In the genomic region with DNA sequence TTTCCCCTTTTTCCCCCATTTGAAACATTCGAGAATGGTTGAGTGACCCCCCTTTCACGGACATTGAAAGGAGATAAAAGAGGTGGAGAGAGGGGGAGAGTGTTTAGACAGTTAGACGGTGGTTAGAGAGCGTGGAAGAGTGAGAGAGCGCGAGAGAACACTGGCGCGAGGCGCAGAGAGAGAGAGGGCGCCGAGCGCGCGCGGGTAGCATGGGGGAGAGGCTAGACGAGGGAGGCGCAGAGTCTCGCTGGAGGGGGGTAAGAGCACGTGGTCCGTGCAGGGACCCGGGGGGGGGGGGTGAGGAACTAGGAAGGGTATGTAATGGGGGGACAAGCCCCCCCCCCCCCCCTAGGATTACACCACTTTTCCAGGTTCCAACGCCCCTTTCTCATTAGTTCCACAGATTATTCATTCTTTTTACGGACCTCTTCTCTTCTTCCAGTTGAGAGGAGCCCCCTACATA, we compare ENCODE assay signal across 2 worm cellular contexts.
TF ChIP-seq lines count a peak whose summit lies in the region.

No protein-coding gene starts in this region.

TF ChIP-seq in whole organism, L1 larva, 84 proteins besides CTCF, POLR2A, EP300 and RAD21 (continued from another document):
- TF ChIP-seq nhr-77 (tag; optimal IDR thresholded peaks at IDR 0.05; lab: Kevin White, UChicago), result peak; percentile 85
- TF ChIP-seq zip-4 (GFP tag; optimal IDR thresholded peaks at IDR 0.05; lab: Kevin White, UChicago), result peak; percentile 91
- TF ChIP-seq jun-1 (tag; optimal IDR thresholded peaks at IDR 0.05; lab: Kevin White, UChicago), result peak; percentile 98
- peak; percentile 72 for TF ChIP-seq C04F5.9 (tag; optimal IDR thresholded peaks at IDR 0.05; lab: Kevin White, UChicago)
- peak; percentile 85 for TF ChIP-seq efl-3 (GFP tag; optimal IDR thresholded peaks at IDR 0.05; lab: Kevin White, UChicago)
- peak; percentile 85 for TF ChIP-seq dsc-1 (tag; optimal IDR thresholded peaks at IDR 0.05; lab: Kevin White, UChicago)
- peak; percentile 95 for TF ChIP-seq isw-1 (GFP tag; IDR thresholded peaks at IDR 0.05; lab: Robert Waterston, UW)
- peak; percentile 89 for TF ChIP-seq egl-27 (tag; optimal IDR thresholded peaks at IDR 0.05; lab: Kevin White, UChicago)
- TF ChIP-seq nhr-47 (tag; optimal IDR thresholded peaks at IDR 0.05; lab: Kevin White, UChicago), result peak; percentile 98
- TF ChIP-seq swsn-7 (tag; optimal IDR thresholded peaks at IDR 0.05; lab: Kevin White, UChicago), result peak; percentile 98
- TF ChIP-seq nhr-85 (tag; lab: Kevin White, UChicago), result peak; percentile 100
- TF ChIP-seq tlp-1 (tag; optimal IDR thresholded peaks at IDR 0.05; lab: Kevin White, UChicago), result no peak
- TF ChIP-seq aly-2 (tag; optimal IDR thresholded peaks at IDR 0.05; lab: Kevin White, UChicago), result no peak
- TF ChIP-seq unc-98 (GFP tag; IDR thresholded peaks at IDR 0.05; lab: Robert Waterston, UW), result peak; percentile 79; the same call in 1 of the 2 replicates
- peak; percentile 89 to 99 for TF ChIP-seq mdl-1 (tag; optimal IDR thresholded peaks at IDR 0.05; lab: Kevin White, UChicago)
- TF ChIP-seq unc-130 (tag; optimal IDR thresholded peaks at IDR 0.05; lab: Kevin White, UChicago), result peak; percentile 71
- peak; percentile 99 for TF ChIP-seq nhr-71 (tag; optimal IDR thresholded peaks at IDR 0.05; lab: Kevin White, UChicago)
- TF ChIP-seq sup-37 (GFP tag; optimal IDR thresholded peaks at IDR 0.05; lab: Kevin White, UChicago), result peak; percentile 93
- peak; percentile 94 for TF ChIP-seq lin-13 (GFP tag; optimal IDR thresholded peaks at IDR 0.05; lab: Kevin White, UChicago)
- peak; percentile 63 for TF ChIP-seq nhr-84 (tag; optimal IDR thresholded peaks at IDR 0.05; lab: Kevin White, UChicago)
- peak; percentile 87; the same call in 1 of the 2 replicates for TF ChIP-seq ets-5 (GFP tag; IDR thresholded peaks at IDR 0.05; lab: Robert Waterston, UW)
- TF ChIP-seq fkh-10 (GFP tag; optimal IDR thresholded peaks at IDR 0.05; lab: Kevin White, UChicago), result peak; percentile 92
- TF ChIP-seq mef-2 (tag; optimal IDR thresholded peaks at IDR 0.05; lab: Kevin White, UChicago), result peak; percentile 91
- TF ChIP-seq aha-1 (tag; optimal IDR thresholded peaks at IDR 0.05; lab: Kevin White, UChicago), result peak; percentile 78
- no peak for TF ChIP-seq ceh-90 (tag; optimal IDR thresholded peaks at IDR 0.05; lab: Kevin White, UChicago)
- peak; percentile 57 for TF ChIP-seq ama-1 (optimal IDR thresholded peaks at IDR 0.05; lab: Kevin White, UChicago)
- TF ChIP-seq efl-1 (optimal IDR thresholded peaks at IDR 0.05; lab: Kevin White, UChicago), result peak; percentile 91 to 98
- peak; percentile 68 to 97 for TF ChIP-seq efl-1 (GFP tag; optimal IDR thresholded peaks at IDR 0.05 in 1 of 2; lab: Kevin White, UChicago)

TF ChIP-seq in whole organism, young adult, 124 proteins besides CTCF, POLR2A, EP300 and RAD21 (continued from another document):
- TF ChIP-seq mel-28 (tag; optimal IDR thresholded peaks at IDR 0.05; lab: Kevin White, UChicago; ENCODE audit: borderline replicate concordance), result peak; percentile 36
- peak; percentile 64; the same call in 1 of the 2 replicates for TF ChIP-seq cebp-1 (GFP tag; IDR thresholded peaks at IDR 0.05; lab: Robert Waterston, UW)
- peak; percentile 92 for TF ChIP-seq cebp-1 (tag; optimal IDR thresholded peaks at IDR 0.05; lab: Kevin White, UChicago)
- peak; percentile 95 for TF ChIP-seq mcd-1 (GFP tag; IDR thresholded peaks at IDR 0.05; lab: Robert Waterston, UW)
- no peak for TF ChIP-seq die-1 (tag; optimal IDR thresholded peaks at IDR 0.05; lab: Kevin White, UChicago)
- TF ChIP-seq B0261.1 (tag; optimal IDR thresholded peaks at IDR 0.05; lab: Kevin White, UChicago), result peak; percentile 24
- peak; percentile 1 for TF ChIP-seq dpl-1 (GFP tag; optimal IDR thresholded peaks at IDR 0.05; lab: Kevin White, UChicago)
- no peak for TF ChIP-seq bed-1 (GFP tag; IDR thresholded peaks at IDR 0.05; lab: Robert Waterston, UW)
- TF ChIP-seq unc-62 (GFP tag; optimal IDR thresholded peaks at IDR 0.05; lab: Kevin White, UChicago), result no peak
- no peak for TF ChIP-seq lsl-1 (GFP tag; optimal IDR thresholded peaks at IDR 0.05; lab: Kevin White, UChicago)
- peak; percentile 73 for TF ChIP-seq F57C9.4 (tag; optimal IDR thresholded peaks at IDR 0.05; lab: Kevin White, UChicago)
- TF ChIP-seq snpc-3.4 (tag; optimal IDR thresholded peaks at IDR 0.05; lab: Kevin White, UChicago), result no peak
- no peak for TF ChIP-seq F39B2.1 (GFP tag; IDR thresholded peaks at IDR 0.05; lab: Robert Waterston, UW)
- peak; percentile 96 for TF ChIP-seq somi-1 (GFP tag; optimal IDR thresholded peaks at IDR 0.05; lab: Kevin White, UChicago)
- peak; percentile 97 for TF ChIP-seq nfyb-1 (GFP tag; IDR thresholded peaks at IDR 0.05; lab: Robert Waterston, UW)
- no peak for TF ChIP-seq B0035.1 (tag; optimal IDR thresholded peaks at IDR 0.05; lab: Kevin White, UChicago)
- peak; percentile 59; the same call in 1 of the 2 replicates for TF ChIP-seq Y67H2A.10 (GFP tag; conservative IDR thresholded peaks at IDR 0.05; lab: Robert Waterston, UW)
- TF ChIP-seq ceh-58 (GFP tag; IDR thresholded peaks at IDR 0.05; lab: Robert Waterston, UW), result no peak
- peak; percentile 94 for TF ChIP-seq ekl-4 (GFP tag; IDR thresholded peaks at IDR 0.05; lab: Robert Waterston, UW)
- 0 out of 2 replicates have a peak, but pooled peaks have one; percentile 42 for TF ChIP-seq bed-2 (GFP tag; IDR thresholded peaks at IDR 0.05; lab: Robert Waterston, UW)
- no peak for TF ChIP-seq F49E8.2 (tag; optimal IDR thresholded peaks at IDR 0.05; lab: Kevin White, UChicago; ENCODE audit: insufficient read depth)
- TF ChIP-seq aptf-2 (GFP tag; conservative IDR thresholded peaks at IDR 0.05; lab: Robert Waterston, UW), result 0 out of 2 replicates have a peak, but pooled peaks have one; percentile 50
- TF ChIP-seq nhr-90 (tag; optimal IDR thresholded peaks at IDR 0.05; lab: Kevin White, UChicago), result no peak
- TF ChIP-seq ztf-25 (GFP tag; IDR thresholded peaks at IDR 0.05; lab: Robert Waterston, UW), result no peak
- peak; percentile 54; the same call in 1 of the 2 replicates for TF ChIP-seq hmg-20 (GFP tag; IDR thresholded peaks at IDR 0.05; lab: Robert Waterston, UW)
- no peak for TF ChIP-seq Y79H2A.3 (GFP tag; conservative IDR thresholded peaks at IDR 0.05; lab: Robert Waterston, UW)
- no peak for TF ChIP-seq him-1 (tag; optimal IDR thresholded peaks at IDR 0.05; lab: Kevin White, UChicago)
- TF ChIP-seq F37B4.10 (GFP tag; IDR thresholded peaks at IDR 0.05; lab: Robert Waterston, UW), result 0 out of 2 replicates have a peak, but pooled peaks have one; percentile 27
- TF ChIP-seq madf-8 (GFP tag; conservative IDR thresholded peaks at IDR 0.05; lab: Robert Waterston, UW), result no peak
- TF ChIP-seq dpff-1 (tag; optimal IDR thresholded peaks at IDR 0.05; lab: Kevin White, UChicago), result peak; percentile 87
- no peak for TF ChIP-seq nhr-27 (tag; optimal IDR thresholded peaks at IDR 0.05; lab: Kevin White, UChicago)
- peak; percentile 100 for TF ChIP-seq egrh-3 (GFP tag; IDR thresholded peaks at IDR 0.05; lab: Robert Waterston, UW)
- no peak for TF ChIP-seq F23B12.7 (tag; optimal IDR thresholded peaks at IDR 0.05; lab: Kevin White, UChicago; ENCODE audit: insufficient read depth)
